Fruit fly (Drosophila melanogaster) whole organism: Measurements from ENCODE around the gene Alg2.

Source experiments
- CG8478 ChIP-seq: fragments of >200 bp; optimal IDR thresholded peaks from 2 replicates; lab custom pipeline; 2018; ENCODE audit warnings: inconsistent platforms
- Dll ChIP-seq: fragments of >200 bp; optimal IDR thresholded peaks from 2 replicates; lab custom pipeline; 2017
- EcR ChIP-seq, 2 experiments: fragments of >200 bp; optimal IDR thresholded peaks; 2 replicates each; lab custom pipeline; 2017; ENCODE audit warnings: missing biosample characterization in 2 of 2, missing genetic modification characterization in 2 of 2, missing genetic modification reagents in 2 of 2
- pan ChIP-seq: fragments of >200 bp; optimal IDR thresholded peaks from 2 replicates; lab custom pipeline; 2017
- psq ChIP-seq: fragments of >200 bp; optimal IDR thresholded peaks from 2 replicates; lab custom pipeline; 2017
- usp ChIP-seq: fragments of >200 bp; optimal IDR thresholded peaks from 2 replicates; lab custom pipeline; 2017; ENCODE audit warnings: missing biosample characterization, missing genetic modification characterization, mixed read lengths

DNA sequence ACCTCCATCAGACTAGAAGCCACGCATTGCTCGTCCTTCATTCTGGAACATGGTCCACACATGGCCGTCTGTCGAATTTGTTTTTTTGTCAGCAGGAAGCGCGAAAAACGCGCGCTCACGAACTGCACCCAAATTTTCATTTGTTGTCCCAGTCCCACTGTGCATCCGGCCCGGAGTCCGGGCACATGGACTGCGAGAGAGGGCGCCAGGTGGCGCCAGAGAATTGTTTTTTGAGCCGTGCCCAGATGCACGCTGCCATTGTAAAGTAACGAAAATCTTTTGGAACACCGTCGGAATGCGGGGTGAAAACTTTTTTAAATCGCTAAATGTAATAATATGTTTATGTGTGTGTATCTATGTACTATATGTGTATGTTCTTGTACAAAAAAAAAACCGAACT, 14.0 kb downstream of the Alg2 start:
- no peak for TF ChIP-seq psq
- TF ChIP-seq pan (lab: Kevin White, UChicago), result no peak
- TF ChIP-seq usp, result no peak
- TF ChIP-seq CG8478 (lab: Kevin White, UChicago), result no peak
- no peak for TF ChIP-seq EcR (GFP tag; optimal IDR thresholded peaks at IDR 0.05; lab: Kevin White, UChicago)
- TF ChIP-seq Dll, result no peak
